Worm (Caenorhabditis elegans) whole organism, L2 larva: ENCODE results near the gene hmg-5.

ENCODE experiments used
- R02D3.7 ChIP-seq: fragments of 150-350 bp; optimal IDR thresholded peaks from 2 replicates; lab custom pipeline; 2014; ENCODE audit warnings: missing biosample characterization, missing genetic modification characterization
- aly-2 ChIP-seq: fragments of 150-350 bp; optimal IDR thresholded peaks from 2 replicates; lab custom pipeline; 2014; ENCODE audit warnings: missing biosample characterization, missing genetic modification characterization
- ceh-82 ChIP-seq: fragments of 150-350 bp; optimal IDR thresholded peaks from 2 replicates; lab custom pipeline; 2014; ENCODE audit warnings: missing biosample characterization, missing genetic modification characterization
- nhr-11 ChIP-seq: fragments of 150-350 bp; optimal IDR thresholded peaks from 2 replicates; lab custom pipeline; 2014; ENCODE audit warnings: missing biosample characterization, missing genetic modification characterization
- nhr-12 ChIP-seq: fragments of 150-350 bp; optimal IDR thresholded peaks from 2 replicates; lab custom pipeline; 2014; ENCODE audit warnings: missing biosample characterization, missing genetic modification characterization
- nhr-237 ChIP-seq: fragments of 150-350 bp; optimal IDR thresholded peaks from 2 replicates; lab custom pipeline; 2014; ENCODE audit warnings: missing biosample characterization, missing genetic modification characterization
- nhr-77 ChIP-seq: fragments of 150-350 bp; optimal IDR thresholded peaks from 2 replicates; lab custom pipeline; 2014; ENCODE audit warnings: missing biosample characterization, missing genetic modification characterization

ce11 chrIV:7692451-7692850 lies 46.4 kb upstream of the hmg-5 start:
- no peak for TF ChIP-seq ceh-82 (tag; lab: Kevin White, UChicago)
- no peak for TF ChIP-seq nhr-77
- no peak for TF ChIP-seq R02D3.7
- no peak for TF ChIP-seq nhr-237
- TF ChIP-seq nhr-11 (tag; lab: Kevin White, UChicago): no peak
- no peak for TF ChIP-seq aly-2
- no peak for TF ChIP-seq nhr-12
